Fruit fly (Drosophila melanogaster): Measurements from ENCODE around the gene CG17122.

The CG17122 gene

dm6 chr3L:20302081-20302630 is 27.0 kb upstream of the CG17122 start, which contains the start of gene Pex23 (continued):
- no peak for TF ChIP-seq hth (optimal IDR thresholded peaks at IDR 0.05)
- TF ChIP-seq peb (GFP tag; IDR thresholded peaks at IDR 0.05) = peak; percentile 77
- peak; percentile 81 for TF ChIP-seq Aef1 (GFP tag; IDR thresholded peaks at IDR 0.05)
- peak; percentile 73 for TF ChIP-seq Dek (tag; optimal IDR thresholded peaks at IDR 0.05)
- peak; percentile 90 for TF ChIP-seq Abd-B (GFP tag; optimal IDR thresholded peaks at IDR 0.05)
- TF ChIP-seq Six4 (GFP tag; optimal IDR thresholded peaks at IDR 0.05) = peak; percentile 26
- TF ChIP-seq Elba2 (GFP tag; optimal IDR thresholded peaks at IDR 0.05) = peak; percentile 64
- TF ChIP-seq CG15601 (tag; optimal IDR thresholded peaks at IDR 0.05) = peak; percentile 86
- peak; percentile 69 for TF ChIP-seq CG10979 (tag; optimal IDR thresholded peaks at IDR 0.05)
- TF ChIP-seq Max (GFP tag; optimal IDR thresholded peaks at IDR 0.05) = peak; percentile 79
- peak; percentile 79 for TF ChIP-seq CG4820 (GFP tag; optimal IDR thresholded peaks at IDR 0.05)
- no peak for TF ChIP-seq CG1832 (GFP tag; optimal IDR thresholded peaks at IDR 0.05)
- peak; percentile 88 for TF ChIP-seq zen2 (GFP tag; IDR thresholded peaks at IDR 0.05; ENCODE audit: partially characterized antibody)
- peak; percentile 68 for TF ChIP-seq CG17802 (tag; optimal IDR thresholded peaks at IDR 0.05)
- TF ChIP-seq oc (tag; optimal IDR thresholded peaks at IDR 0.05) = no peak
- peak; percentile 76 for TF ChIP-seq chm (GFP tag; IDR thresholded peaks at IDR 0.05)
- TF ChIP-seq pfk (GFP tag; optimal IDR thresholded peaks at IDR 0.05) = no peak
- peak; percentile 92 for TF ChIP-seq vvl (GFP tag; IDR thresholded peaks at IDR 0.05)
- TF ChIP-seq Gug (GFP tag; IDR thresholded peaks at IDR 0.05) = peak; percentile 77; the same call in 3 of the 4 replicates
- TF ChIP-seq insv (GFP tag; optimal IDR thresholded peaks at IDR 0.05) = peak in 1 of 2 experiments; percentile 73
- peak; percentile 42 for TF ChIP-seq Dp (GFP tag; optimal IDR thresholded peaks at IDR 0.05)
- TF ChIP-seq CG7963 (GFP tag; IDR thresholded peaks at IDR 0.05; ENCODE audit: partially characterized antibody) = peak; percentile 79
- TF ChIP-seq gce (GFP tag; IDR thresholded peaks at IDR 0.05) = no peak
- TF ChIP-seq MTF-1 (GFP tag; optimal IDR thresholded peaks at IDR 0.05; ENCODE audit: borderline replicate concordance) = no peak
- TF ChIP-seq Dref (GFP tag; IDR thresholded peaks at IDR 0.05) = peak; percentile 88
- TF ChIP-seq slbo (GFP tag; IDR thresholded peaks at IDR 0.05) = peak; percentile 91
- peak; percentile 51 for TF ChIP-seq Ravus (GFP tag; IDR thresholded peaks at IDR 0.05)
- TF ChIP-seq CG12219 (GFP tag; optimal IDR thresholded peaks at IDR 0.05) = peak; percentile 33
- TF ChIP-seq CG8944 (GFP tag; optimal IDR thresholded peaks at IDR 0.05) = peak; percentile 67
- peak; percentile 99 for TF ChIP-seq knrl (GFP tag; IDR thresholded peaks at IDR 0.05; ENCODE audit: partially characterized antibody)
- peak; percentile 81 for TF ChIP-seq Lhr (GFP tag; optimal IDR thresholded peaks at IDR 0.05)
- TF ChIP-seq CG31365 (tag; optimal IDR thresholded peaks at IDR 0.05) = no peak
- peak; percentile 68 for TF ChIP-seq CG12104 (GFP tag; optimal IDR thresholded peaks at IDR 0.05)
- peak; percentile 48 for TF ChIP-seq Drgx (GFP tag; IDR thresholded peaks at IDR 0.05)
- TF ChIP-seq CG12299 (tag; optimal IDR thresholded peaks at IDR 0.05) = peak; percentile 47
- peak; percentile 82 for TF ChIP-seq CG12942 (GFP tag; optimal IDR thresholded peaks at IDR 0.05)
- TF ChIP-seq CG2116 (GFP tag; optimal IDR thresholded peaks at IDR 0.05) = peak; percentile 86
- TF ChIP-seq grau (tag; optimal IDR thresholded peaks at IDR 0.05) = peak; percentile 77
- peak; percentile 71 for TF ChIP-seq CG7839 (tag; optimal IDR thresholded peaks at IDR 0.05)
- peak; percentile 80 for TF ChIP-seq CG18599 (GFP tag; optimal IDR thresholded peaks at IDR 0.05)
- TF ChIP-seq tna (GFP tag; IDR thresholded peaks at IDR 0.05; ENCODE audit: partially characterized antibody) = peak; percentile 90
- no peak for TF ChIP-seq sc (optimal IDR thresholded peaks at IDR 0.05)
- no peak for TF ChIP-seq sc (GFP tag; optimal IDR thresholded peaks at IDR 0.05)
- no peak for TF ChIP-seq usp (GFP tag; optimal IDR thresholded peaks at IDR 0.05)
- peak; percentile 96 for TF ChIP-seq Ets65A (GFP tag)
- TF ChIP-seq D19A (tag; optimal IDR thresholded peaks at IDR 0.05) = peak; percentile 56
- peak; percentile 66 for TF ChIP-seq CG10959 (GFP tag; IDR thresholded peaks at IDR 0.05)
- TF ChIP-seq CG4360 (GFP tag; IDR thresholded peaks at IDR 0.05) = peak; percentile 83
- TF ChIP-seq Optix (GFP tag; IDR thresholded peaks at IDR 0.05) = peak; percentile 54; the same call in 2 of the 3 replicates
- peak; percentile 99 for TF ChIP-seq inv (GFP tag; IDR thresholded peaks at IDR 0.05; ENCODE audit: partially characterized antibody)

All from whole organism, embryonic.